Worm (Caenorhabditis elegans) whole organism, L2 larva: Measurements from ENCODE around the gene sra-2.

Experiments
- ZK546.5 ChIP-seq: sonication (generic microtip); optimal IDR thresholded peaks from 2 replicates; lab custom pipeline; 2017; ENCODE audit warnings: missing biosample characterization, missing genetic modification characterization
- ceh-16 ChIP-seq: fragments of 150-350 bp; optimal IDR thresholded peaks from 2 replicates; lab custom pipeline; 2014; ENCODE audit warnings: missing biosample characterization, missing genetic modification characterization
- ceh-82 ChIP-seq: fragments of 150-350 bp; optimal IDR thresholded peaks from 2 replicates; lab custom pipeline; 2014; ENCODE audit warnings: missing biosample characterization, missing genetic modification characterization
- nhr-23 ChIP-seq: fragments of 150-350 bp; optimal IDR thresholded peaks from 2 replicates; lab custom pipeline; 2014; ENCODE audit warnings: missing biosample characterization, missing genetic modification reagents, missing genetic modification characterization
- nhr-77 ChIP-seq: fragments of 150-350 bp; optimal IDR thresholded peaks from 2 replicates; lab custom pipeline; 2014; ENCODE audit warnings: missing biosample characterization, missing genetic modification characterization
- unc-39 ChIP-seq: fragments of 150-350 bp; optimal IDR thresholded peaks from 2 replicates; lab custom pipeline; 2014; ENCODE audit warnings: missing biosample characterization, missing genetic modification characterization

- TF ChIP-seq ZK546.5 (tag; lab: Kevin White, UChicago) (no peak), unc-39 (tag; lab: Kevin White, UChicago) (no peak), nhr-77 (no peak), nhr-23 (tag; lab: Kevin White, UChicago) (no peak), ceh-82 (tag; lab: Kevin White, UChicago) (no peak), ceh-16 (no peak)
These were observed 4.9 kb upstream of the sra-2 start, which contains the start of gene mex-6 for ce11 chrII:9523539-9524224.
